Worm (Caenorhabditis elegans): ENCODE data around the gene dex-1.

- no peak for TF ChIP-seq sea-2 (GFP tag; IDR thresholded peaks at IDR 0.05)
- no peak for TF ChIP-seq F22D6.2 (tag; optimal IDR thresholded peaks at IDR 0.05)
- TF ChIP-seq snpc-4 (GFP tag; optimal IDR thresholded peaks at IDR 0.05) = no peak
- no peak for TF ChIP-seq snpc-4 (tag; optimal IDR thresholded peaks at IDR 0.05)
- TF ChIP-seq unc-62 (GFP tag; optimal IDR thresholded peaks at IDR 0.05) = no peak
- no peak for TF ChIP-seq nhr-179 (tag; optimal IDR thresholded peaks at IDR 0.05)
These were observed 4.0 kb upstream of the dex-1 start, which contains the start of gene D1044.4 for ce11 chrIII:5521930-5522329.

Data from whole organism, young adult.